Fruit fly (Drosophila melanogaster) whole organism, embryonic: ENCODE data around the gene CG32087.

Source experiments
- CG11093 ChIP-seq: fragments of 200-800 bp; sonication (Bioruptor generic); IDR thresholded peaks from 3 replicates; pipeline ENCODE4 v1.3.6; 2022; ENCODE audit warnings: missing biosample characterization, missing genetic modification characterization
- CG1233 ChIP-seq: fragments of 200-800 bp; sonication (Bioruptor generic); optimal IDR thresholded peaks from 4 replicates; lab custom pipeline; 2018; ENCODE audit warnings: missing biosample characterization, mild to moderate bottlenecking, missing genetic modification characterization
- CG32532 ChIP-seq: fragments of 200-800 bp; sonication (Bioruptor generic); IDR thresholded peaks from 2 replicates; pipeline ENCODE4 v1.3.6; 2022; ENCODE audit warnings: missing biosample characterization, missing genetic modification characterization
- CG3407 ChIP-seq: fragments of 200-800 bp; sonication (Bioruptor generic); optimal IDR thresholded peaks from 2 replicates; lab custom pipeline; 2018; ENCODE audit warnings: missing biosample characterization, mild to moderate bottlenecking, missing genetic modification characterization
- CG7357 ChIP-seq: fragments of 200-800 bp; sonication (Bioruptor generic); IDR thresholded peaks from 3 replicates; pipeline ENCODE4 v1.3.6; 2022; ENCODE audit warnings: missing biosample characterization, missing genetic modification characterization
- H2.0 ChIP-seq: fragments of 200-800 bp; sonication (Bioruptor generic); IDR thresholded peaks from 2 replicates; pipeline ENCODE4 v1.3.6; 2022; ENCODE audit warnings: missing biosample characterization, missing genetic modification characterization
- Mes4 ChIP-seq: fragments of 200-800 bp; sonication (Bioruptor generic); optimal IDR thresholded peaks from 2 replicates; lab custom pipeline; 2016; ENCODE audit warnings: missing biosample characterization, missing genetic modification characterization
- pum ChIP-seq: fragments of 200-800 bp; sonication (Bioruptor generic); optimal IDR thresholded peaks from 2 replicates; lab custom pipeline; 2016; ENCODE audit warnings: missing biosample characterization, missing genetic modification characterization

dm6 chr3L:11695827-11696226 is 36.1 kb upstream of the CG32087 start:
- TF ChIP-seq CG7357 (GFP tag; lab: Robert Waterston, UW) (no peak), H2.0 (GFP tag; lab: Robert Waterston, UW) (no peak), CG32532 (no peak), pum (GFP tag; lab: Kevin White, UChicago) (no peak), CG1233 (GFP tag; lab: Kevin White, UChicago) (no peak), CG11093 (no peak), CG3407 (GFP tag; lab: Kevin White, UChicago) (no peak), Mes4 (GFP tag; lab: Kevin White, UChicago) (no peak)
